Worm (Caenorhabditis elegans) whole organism, midembryonic: ENCODE measurements around the gene Y37E11AL.3.

Experiments
- T22C8.4 ChIP-seq: fragments of 200-800 bp; sonication (Bioruptor generic); IDR thresholded peaks from 2 replicates; pipeline ENCODE4 v1.3.6; 2022; ENCODE audit warnings: missing genetic modification characterization, missing compliant biosample characterization
- cog-1 ChIP-seq: sonication (generic microtip); optimal IDR thresholded peaks from 2 replicates; lab custom pipeline; 2016; ENCODE audit warnings: missing genetic modification characterization, missing compliant biosample characterization
- flt-1 ChIP-seq: fragments of 200-800 bp; sonication (Bioruptor generic); IDR thresholded peaks from 2 replicates; pipeline ENCODE4 v1.3.6; 2022; ENCODE audit warnings: missing genetic modification characterization, missing compliant biosample characterization
- klf-2 ChIP-seq: fragments of 200-800 bp; sonication (Bioruptor generic); conservative IDR thresholded peaks from 2 replicates; pipeline ENCODE4 v1.3.6; 2022; ENCODE audit warnings: missing genetic modification reagents, missing genetic modification characterization, missing compliant biosample characterization
- med-1 ChIP-seq: sonication (generic microtip); optimal IDR thresholded peaks from 2 replicates; lab custom pipeline; 2017; ENCODE audit warnings: missing genetic modification characterization, mild to moderate bottlenecking, missing compliant biosample characterization, antibody characterized with exemption, missing genetic modification reagents; ENCODE audit not compliant: insufficient read depth
- ref-1 ChIP-seq: fragments of 200-800 bp; sonication (Bioruptor generic); conservative IDR thresholded peaks from 2 replicates; pipeline ENCODE4 v1.3.6; 2022; ENCODE audit warnings: missing genetic modification reagents, missing genetic modification characterization, missing compliant biosample characterization
- tab-1 ChIP-seq: fragments of 200-800 bp; sonication (Bioruptor generic); IDR thresholded peaks from 2 replicates; pipeline ENCODE4 v1.3.6; 2022; ENCODE audit warnings: missing genetic modification characterization, missing compliant biosample characterization
- ztf-23 ChIP-seq: fragments of 200-800 bp; sonication (Bioruptor generic); IDR thresholded peaks from 2 replicates; pipeline ENCODE4 v1.3.6; 2022; ENCODE audit warnings: missing genetic modification reagents, missing genetic modification characterization, missing compliant biosample characterization
- ztf-29 ChIP-seq: fragments of 200-800 bp; sonication (Bioruptor generic); IDR thresholded peaks from 2 replicates; pipeline ENCODE4 v1.3.6; 2022; ENCODE audit warnings: missing genetic modification reagents, missing genetic modification characterization, missing compliant biosample characterization

Gene Y37E11AL.3

DNA sequence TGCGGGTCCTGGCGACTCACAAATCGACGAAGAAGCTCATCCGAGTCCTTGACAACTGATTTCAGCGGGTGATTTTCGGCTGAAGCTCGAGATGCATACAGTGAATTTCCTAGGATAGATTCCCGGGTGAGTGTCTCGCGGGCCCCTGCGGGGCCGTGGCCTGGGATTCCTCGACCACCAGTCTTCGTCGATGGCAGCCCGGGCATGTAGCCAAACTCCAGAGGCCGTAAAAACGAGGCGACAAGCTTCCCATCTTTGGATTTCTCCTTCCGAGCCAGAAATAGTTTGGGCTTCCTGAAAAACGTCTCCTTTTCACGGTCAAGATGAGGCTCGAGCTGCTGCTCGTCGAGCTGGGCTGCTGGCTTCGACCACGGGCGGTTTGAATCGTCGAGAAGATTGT is 6.7 kb upstream of the Y37E11AL.3 start:
- TF ChIP-seq T22C8.4 (GFP tag; lab: Robert Waterston, UW): no peak
- no peak for TF ChIP-seq cog-1
- TF ChIP-seq tab-1 (GFP tag; lab: Robert Waterston, UW): no peak
- no peak for TF ChIP-seq flt-1
- no peak for TF ChIP-seq ztf-29 (GFP tag; lab: Robert Waterston, UW)
- no peak for TF ChIP-seq med-1
- TF ChIP-seq klf-2 (GFP tag; lab: Robert Waterston, UW): no peak
- no peak for TF ChIP-seq ztf-23 (GFP tag; lab: Robert Waterston, UW)
- TF ChIP-seq ref-1 (GFP tag; lab: Robert Waterston, UW): no peak

DNA sequence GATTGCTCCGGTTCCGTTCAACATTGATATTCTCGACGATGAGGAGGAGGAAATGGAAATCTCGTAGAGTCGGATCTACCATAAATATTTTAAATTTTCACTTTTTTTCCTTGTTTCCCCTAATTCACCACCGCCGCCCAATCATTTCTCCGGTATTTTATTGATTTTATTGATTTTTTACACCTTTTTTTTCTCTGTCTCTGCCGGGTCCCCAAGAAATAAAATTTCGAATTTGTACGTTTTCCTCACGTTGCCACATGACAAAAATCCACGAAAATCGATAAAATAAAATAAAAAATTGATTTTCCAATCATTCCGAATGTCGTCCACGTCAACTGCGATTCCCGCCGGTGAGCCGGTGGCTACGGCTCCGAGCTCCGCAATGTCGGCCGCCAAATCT is 3.5 kb downstream of the Y37E11AL.3 start, which contains the start of gene Y37E11AL.2:
Gene Y37E11AL.2, plus strand, starts transcription at position 301 of the 400 bp plus-strand sequence.
- TF ChIP-seq ref-1 (GFP tag; lab: Robert Waterston, UW): no peak
- TF ChIP-seq T22C8.4 (GFP tag; lab: Robert Waterston, UW): peak; percentile 20; the same call in 1 of the 2 replicates
- no peak for TF ChIP-seq flt-1
- TF ChIP-seq cog-1: no peak

DNA sequence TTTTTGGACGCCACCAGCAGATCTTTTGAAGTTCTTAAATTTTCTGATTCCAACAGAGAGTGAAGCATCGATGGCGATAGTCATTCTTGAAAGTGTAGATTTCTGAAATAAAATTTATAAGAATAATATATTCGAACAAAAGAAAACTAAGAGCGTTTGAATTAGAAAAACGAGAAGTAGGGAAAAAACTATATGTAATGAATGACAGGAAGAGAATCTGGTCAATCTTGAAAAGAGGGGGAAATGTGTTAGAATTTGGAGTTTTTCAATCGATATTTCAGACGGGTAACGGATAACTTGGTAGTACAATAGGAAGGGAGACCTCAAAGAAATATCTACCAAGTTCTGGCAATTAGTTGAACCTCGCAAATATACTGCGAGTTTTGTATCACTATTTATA is 5.8 kb downstream of the Y37E11AL.3 start, which contains the start of gene Y37E11AL.9:
Gene Y37E11AL.9, minus strand, starts transcription at position 101 of the 400 bp plus-strand sequence.
- TF ChIP-seq ref-1 (GFP tag; lab: Robert Waterston, UW) (no peak), tab-1 (GFP tag; lab: Robert Waterston, UW) (no peak), ztf-29 (GFP tag; lab: Robert Waterston, UW) (no peak), ztf-23 (GFP tag; lab: Robert Waterston, UW) (no peak), flt-1 (no peak), cog-1 (no peak), med-1 (no peak), T22C8.4 (GFP tag; lab: Robert Waterston, UW) (no peak), klf-2 (GFP tag; lab: Robert Waterston, UW) (no peak)

DNA sequence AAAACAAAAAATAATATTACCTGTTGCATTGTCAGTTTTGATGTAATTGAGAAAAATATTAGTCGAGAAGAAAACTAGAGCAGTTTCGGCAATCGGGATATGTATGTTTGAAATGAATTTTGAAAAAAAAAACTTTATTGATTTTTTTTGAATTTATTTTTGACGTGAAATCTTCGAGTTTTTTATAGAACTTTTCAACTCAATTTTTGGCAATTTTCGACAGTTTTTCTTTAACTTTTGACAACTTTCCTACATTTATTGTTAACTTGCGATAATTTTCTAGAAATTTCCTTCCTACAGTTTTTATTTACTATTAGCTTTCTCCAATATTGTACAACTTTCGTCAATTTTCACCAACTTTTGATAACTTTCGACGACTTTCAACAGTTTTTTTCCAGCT is 7.2 kb downstream of the Y37E11AL.3 start, which contains the start of gene Y37E11AL.12:
Gene Y37E11AL.12, minus strand, starts transcription at position 101 of the 400 bp plus-strand sequence.
- TF ChIP-seq ztf-23 (GFP tag; lab: Robert Waterston, UW) (no peak), flt-1 (no peak)

DNA sequence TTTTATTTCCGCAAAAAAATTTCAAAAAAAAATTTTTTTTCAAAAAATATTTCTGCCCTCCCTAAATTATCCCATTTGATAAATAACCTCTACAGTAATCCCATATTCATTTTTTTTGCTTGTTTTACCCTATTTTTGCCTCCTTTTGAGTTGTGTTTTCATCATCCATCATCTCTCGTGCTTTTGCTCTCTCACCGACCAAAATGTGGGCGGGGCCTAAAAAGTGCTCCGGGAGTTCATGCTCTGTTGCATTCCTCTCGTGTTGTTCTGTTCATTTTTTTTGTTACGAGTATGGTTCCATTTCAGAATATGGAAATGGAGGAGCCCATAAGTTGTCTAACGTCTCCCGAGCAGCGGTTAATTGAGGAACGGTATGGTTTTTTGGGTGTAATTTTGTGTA is 14.5 kb downstream of the Y37E11AL.3 start, which contains the start of gene Y37E11AL.1:
Gene Y37E11AL.1, plus strand, starts transcription at position 301 of the 400 bp plus-strand sequence.
- no peak for TF ChIP-seq ztf-29 (GFP tag; lab: Robert Waterston, UW)
- no peak for TF ChIP-seq med-1
- TF ChIP-seq ztf-23 (GFP tag; lab: Robert Waterston, UW): no peak
- TF ChIP-seq ref-1 (GFP tag; lab: Robert Waterston, UW): no peak
- TF ChIP-seq klf-2 (GFP tag; lab: Robert Waterston, UW): no peak
- no peak for TF ChIP-seq T22C8.4 (GFP tag; lab: Robert Waterston, UW)
- TF ChIP-seq tab-1 (GFP tag; lab: Robert Waterston, UW): no peak
- no peak for TF ChIP-seq flt-1

DNA sequence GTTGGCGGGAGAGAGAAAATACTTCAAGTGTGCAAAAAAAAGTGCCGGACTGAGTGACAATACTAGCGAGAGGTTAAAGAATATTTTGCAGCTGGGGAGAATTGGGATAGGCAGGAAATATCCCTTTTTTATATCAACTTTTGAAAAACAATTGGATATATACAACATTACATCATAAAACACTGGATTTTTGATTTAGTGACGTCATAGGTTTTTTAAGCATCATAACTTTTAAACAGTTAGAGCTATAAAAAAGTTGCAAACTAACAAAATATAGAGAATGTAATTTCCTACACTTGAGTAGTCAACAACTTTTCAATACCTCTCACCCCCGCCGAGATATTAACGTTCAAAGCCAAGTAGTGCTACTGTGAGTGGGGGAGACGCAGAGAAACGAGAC is 16.0 kb downstream of the Y37E11AL.3 start:
- no peak for TF ChIP-seq klf-2 (GFP tag; lab: Robert Waterston, UW)
- TF ChIP-seq T22C8.4 (GFP tag; lab: Robert Waterston, UW): no peak
- no peak for TF ChIP-seq ztf-29 (GFP tag; lab: Robert Waterston, UW)
- no peak for TF ChIP-seq med-1
- TF ChIP-seq tab-1 (GFP tag; lab: Robert Waterston, UW): no peak
- no peak for TF ChIP-seq flt-1

DNA sequence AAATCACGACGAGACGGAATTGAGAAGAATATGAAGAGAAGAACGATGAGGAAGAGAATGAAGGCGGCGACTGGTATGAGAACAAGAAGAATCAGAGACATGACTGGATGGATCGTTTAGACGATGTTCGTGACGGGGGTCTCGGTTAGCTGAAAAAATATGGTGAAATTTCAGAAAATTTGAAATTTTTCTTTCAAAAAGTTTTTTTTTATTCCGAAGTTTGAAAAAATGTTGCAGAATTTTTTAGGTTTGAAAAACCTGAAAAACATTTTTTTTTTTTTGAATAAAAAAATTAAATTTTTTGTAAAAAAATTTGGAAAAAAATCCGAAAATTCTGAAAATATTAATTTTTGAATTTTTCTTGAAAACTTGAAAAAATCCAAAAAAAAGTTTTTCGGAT is 24.3 kb downstream of the Y37E11AL.3 start, which contains the start of gene Y37E11AM.3:
Gene Y37E11AM.3, minus strand, starts transcription at position 101 of the 400 bp plus-strand sequence.
- TF ChIP-seq klf-2 (GFP tag; lab: Robert Waterston, UW) (no peak), flt-1 (no peak), tab-1 (GFP tag; lab: Robert Waterston, UW) (no peak), T22C8.4 (GFP tag; lab: Robert Waterston, UW) (no peak), med-1 (no peak)

DNA sequence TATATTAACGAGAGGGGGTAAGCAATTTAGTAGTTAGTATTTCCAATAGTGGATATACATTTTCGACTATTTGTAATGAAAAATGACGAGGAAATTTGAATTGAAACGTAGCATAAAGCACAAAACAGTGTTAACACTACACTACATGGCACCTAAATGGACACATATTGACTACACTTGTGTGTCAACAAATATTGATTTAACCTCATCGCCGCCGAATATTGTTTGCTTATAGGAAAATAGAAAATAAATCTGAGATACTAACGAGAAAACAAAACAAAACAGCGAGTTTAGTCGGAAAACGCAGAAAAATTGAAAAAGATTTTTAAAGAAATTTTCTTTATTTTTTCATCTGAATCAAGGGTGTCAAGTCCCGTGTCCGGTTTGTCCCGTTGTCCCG is 25.9 kb downstream of the Y37E11AL.3 start:
- no peak for TF ChIP-seq T22C8.4 (GFP tag; lab: Robert Waterston, UW)

DNA sequence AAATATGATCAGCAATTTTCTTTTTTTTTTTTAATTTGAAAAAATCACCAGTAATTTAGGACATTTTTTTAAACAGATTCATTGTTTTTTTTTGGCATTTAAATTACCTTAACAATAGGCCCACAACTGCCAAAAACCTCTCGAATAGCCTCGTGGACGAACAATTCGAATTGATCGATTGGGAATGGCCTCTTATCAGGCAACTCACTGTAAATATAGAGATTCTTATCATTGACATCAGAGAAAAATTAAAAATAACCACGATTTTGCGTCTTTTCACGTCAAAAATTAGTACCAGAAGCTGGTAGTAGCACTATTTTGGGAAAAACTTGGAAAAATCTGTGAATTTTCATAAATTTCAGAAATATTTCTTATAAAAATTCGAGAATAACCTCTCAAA is 27.2 kb downstream of the Y37E11AL.3 start:
- TF ChIP-seq klf-2 (GFP tag; lab: Robert Waterston, UW) (no peak), T22C8.4 (GFP tag; lab: Robert Waterston, UW) (no peak), cog-1 (no peak), ztf-29 (GFP tag; lab: Robert Waterston, UW) (no peak), med-1 (no peak), ref-1 (GFP tag; lab: Robert Waterston, UW) (no peak), ztf-23 (GFP tag; lab: Robert Waterston, UW) (no peak), flt-1 (no peak), tab-1 (GFP tag; lab: Robert Waterston, UW) (no peak)

DNA sequence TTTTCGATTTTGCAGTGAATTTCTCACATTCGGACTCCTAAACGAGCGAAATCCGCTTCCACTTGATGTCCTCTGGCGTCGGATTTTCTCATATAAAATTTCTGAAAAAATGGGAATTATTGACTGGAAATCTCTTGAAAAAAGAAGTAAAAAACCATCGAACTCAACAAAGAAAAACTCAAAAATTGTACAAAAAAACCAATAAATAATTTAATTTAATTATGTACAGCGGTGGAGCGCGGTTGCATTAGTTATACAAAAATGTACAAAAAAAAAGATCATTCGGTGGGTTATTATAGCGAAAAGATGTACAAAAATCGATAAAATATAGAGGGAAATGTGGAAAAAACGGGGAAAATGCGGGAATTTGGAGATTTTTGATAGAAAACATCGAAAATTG is 28.0 kb downstream of the Y37E11AL.3 start, which contains the start of gene Y37E11AM.4:
Gene Y37E11AM.4, minus strand, starts transcription at position 101 of the 400 bp plus-strand sequence.
- no peak for TF ChIP-seq klf-2 (GFP tag; lab: Robert Waterston, UW)
- no peak for TF ChIP-seq flt-1
- TF ChIP-seq ztf-23 (GFP tag; lab: Robert Waterston, UW): no peak
- no peak for TF ChIP-seq ztf-29 (GFP tag; lab: Robert Waterston, UW)
- no peak for TF ChIP-seq T22C8.4 (GFP tag; lab: Robert Waterston, UW)
- no peak for TF ChIP-seq cog-1
- no peak for TF ChIP-seq med-1
- no peak for TF ChIP-seq ref-1 (GFP tag; lab: Robert Waterston, UW)
- no peak for TF ChIP-seq tab-1 (GFP tag; lab: Robert Waterston, UW)

DNA sequence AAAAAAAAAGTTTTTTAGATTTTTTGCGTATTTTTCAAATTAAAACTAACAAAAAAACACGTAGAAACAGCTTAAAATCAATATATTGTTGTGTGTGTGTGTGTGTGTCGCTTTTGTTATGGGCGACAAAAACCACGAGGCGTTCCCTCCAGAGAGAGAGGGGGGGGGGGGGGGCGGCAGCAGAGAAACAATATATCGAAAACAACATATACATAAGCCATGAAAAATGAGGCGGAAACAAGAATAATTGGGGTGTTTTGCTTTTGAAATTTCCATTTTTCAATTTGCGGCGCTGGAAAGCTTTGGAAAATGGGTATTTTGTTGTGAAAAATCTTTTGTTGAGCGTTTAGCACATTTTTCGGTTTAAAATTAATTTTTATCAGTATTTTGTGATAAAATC is 30.6 kb downstream of the Y37E11AL.3 start, which contains the start of gene Y37E11AM.2:
Gene Y37E11AM.2, minus strand, starts transcription at position 101 of the 400 bp plus-strand sequence.
- TF ChIP-seq tab-1 (GFP tag; lab: Robert Waterston, UW) (no peak), ztf-29 (GFP tag; lab: Robert Waterston, UW) (no peak), klf-2 (GFP tag; lab: Robert Waterston, UW) (no peak), ref-1 (GFP tag; lab: Robert Waterston, UW) (no peak), T22C8.4 (GFP tag; lab: Robert Waterston, UW) (no peak), cog-1 (no peak)
